Fruit fly (Drosophila melanogaster): ENCODE measurements around the gene PGRP-LC.

PGRP-LC gene

DNA sequence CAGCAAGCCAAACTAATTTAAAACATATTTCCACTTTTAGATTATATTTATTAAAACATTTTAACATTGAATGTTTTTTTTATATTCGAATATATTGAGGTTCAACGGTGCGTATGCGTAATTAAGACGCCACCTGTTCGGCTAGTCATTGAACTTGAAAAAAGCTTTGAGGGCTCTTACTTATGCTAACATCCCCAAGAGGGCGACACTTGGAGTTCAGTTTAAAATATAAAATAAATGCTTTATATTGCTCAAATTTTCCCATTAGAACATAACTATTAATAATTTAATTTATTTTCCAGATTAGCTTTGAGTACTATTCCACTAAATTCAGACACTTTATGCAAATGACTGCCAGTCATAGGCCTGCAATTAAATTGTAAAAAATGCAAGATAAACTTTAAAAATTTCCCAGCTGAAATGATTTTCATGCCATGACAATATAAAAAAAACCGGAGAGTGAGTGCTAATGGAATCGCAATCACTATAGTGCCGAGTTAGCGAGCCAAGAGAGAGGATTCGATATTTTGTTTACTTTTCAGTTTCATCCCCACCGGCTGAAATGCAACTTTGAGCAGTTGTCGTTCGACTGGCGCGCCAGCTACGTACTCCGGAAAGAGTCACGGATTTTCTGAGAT lies 4.7 kb upstream of the PGRP-LC start, which contains the start of gene PGRP-LA:
Gene PGRP-LA (plus strand): TSS at position 588 of the 638 bp plus-strand sequence.
- peak; percentile 13 for TF ChIP-seq BtbVII (GFP tag; optimal IDR thresholded peaks at IDR 0.05)
- TF ChIP-seq cas (GFP tag; IDR thresholded peaks at IDR 0.05), result no peak
- peak; percentile 31 for TF ChIP-seq B-H2 (GFP tag; optimal IDR thresholded peaks at IDR 0.05)
- TF ChIP-seq Eip74EF (GFP tag; optimal IDR thresholded peaks at IDR 0.05), result no peak
- TF ChIP-seq pan (optimal IDR thresholded peaks at IDR 0.05), result no peak
- TF ChIP-seq pan (GFP tag; optimal IDR thresholded peaks at IDR 0.05 in 1 of 2, IDR thresholded peaks at IDR 0.05 in 1 of 2), result peak in 1 of 2 experiments; percentile 52
- TF ChIP-seq H2.0 (GFP tag; IDR thresholded peaks at IDR 0.05), result peak; percentile 29; the same call in 1 of the 2 replicates
- peak; percentile 44; the same call in 1 of the 2 replicates for TF ChIP-seq Ptx1 (GFP tag; IDR thresholded peaks at IDR 0.05)
- TF ChIP-seq Fer3 (tag; optimal IDR thresholded peaks at IDR 0.05), result peak; percentile 29
- peak; percentile 1 for TF ChIP-seq Six4 (GFP tag; optimal IDR thresholded peaks at IDR 0.05)
- TF ChIP-seq CG13424 (tag; optimal IDR thresholded peaks at IDR 0.05), result peak; percentile 30
- TF ChIP-seq CG6765 (GFP tag; optimal IDR thresholded peaks at IDR 0.05), result peak; percentile 21
- TF ChIP-seq gsb (GFP tag; IDR thresholded peaks at IDR 0.05), result peak; percentile 37; the same call in 1 of the 2 replicates
- peak; percentile 51 for TF ChIP-seq Sox102F (GFP tag; optimal IDR thresholded peaks at IDR 0.05)
- peak; percentile 57 for TF ChIP-seq slbo (GFP tag; IDR thresholded peaks at IDR 0.05)
- peak in 1 of 2 experiments; percentile 36 for TF ChIP-seq dpn (GFP tag; optimal IDR thresholded peaks at IDR 0.05)
- peak; percentile 1 for TF ChIP-seq az2 (GFP tag; optimal IDR thresholded peaks at IDR 0.05)
- peak; percentile 28 for TF ChIP-seq CG2120 (GFP tag; optimal IDR thresholded peaks at IDR 0.05)
- peak; percentile 39 for TF ChIP-seq grau (tag; optimal IDR thresholded peaks at IDR 0.05)
- TF ChIP-seq Hr3 (GFP tag; optimal IDR thresholded peaks at IDR 0.05), result peak; percentile 4
- TF ChIP-seq CG11504 (tag; optimal IDR thresholded peaks at IDR 0.05), result peak; percentile 45
- peak; percentile 25 for TF ChIP-seq dmrt99B (tag; optimal IDR thresholded peaks at IDR 0.05)
- peak; percentile 11 for TF ChIP-seq mirr (GFP tag; optimal IDR thresholded peaks at IDR 0.05)
- TF ChIP-seq CG14965 (GFP tag; optimal IDR thresholded peaks at IDR 0.05; ENCODE audit: borderline replicate concordance), result peak; percentile 80
- peak; percentile 68; the same call in 2 of the 3 replicates for TF ChIP-seq dysf (GFP tag; IDR thresholded peaks at IDR 0.05)
- TF ChIP-seq Blimp-1 (GFP tag; optimal IDR thresholded peaks at IDR 0.05), result no peak
- peak; percentile 22 for TF ChIP-seq CG17385 (GFP tag; optimal IDR thresholded peaks at IDR 0.05)
- TF ChIP-seq Myb (GFP tag; optimal IDR thresholded peaks at IDR 0.05), result peak; percentile 54
- peak; percentile 52 for TF ChIP-seq CG7839 (tag; optimal IDR thresholded peaks at IDR 0.05)
- TF ChIP-seq Aef1 (GFP tag; IDR thresholded peaks at IDR 0.05), result peak; percentile 37; the same call in 1 of the 3 replicates
- TF ChIP-seq Oli (tag; optimal IDR thresholded peaks at IDR 0.05), result peak; percentile 27
- peak; percentile 30 for TF ChIP-seq Hsf (GFP tag; optimal IDR thresholded peaks at IDR 0.05)
- TF ChIP-seq Chrac-16 (GFP tag; optimal IDR thresholded peaks at IDR 0.05), result peak; percentile 1
- peak; percentile 17 for TF ChIP-seq ind (GFP tag; optimal IDR thresholded peaks at IDR 0.05)
- peak; percentile 70; the same call in 2 of the 3 replicates for TF ChIP-seq ci (GFP tag; IDR thresholded peaks at IDR 0.05)
- TF ChIP-seq CG1529 (GFP tag; optimal IDR thresholded peaks at IDR 0.05), result peak; percentile 40
- TF ChIP-seq sisA (GFP tag; IDR thresholded peaks at IDR 0.05), result peak; percentile 11; the same call in 1 of the 2 replicates
- TF ChIP-seq unpg (GFP tag; optimal IDR thresholded peaks at IDR 0.05), result peak; percentile 46
- no peak for TF ChIP-seq CG34376 (GFP tag; optimal IDR thresholded peaks at IDR 0.05)
- TF ChIP-seq lilli (GFP tag; optimal IDR thresholded peaks at IDR 0.05), result peak; percentile 29
- TF ChIP-seq CG1024 (GFP tag; IDR thresholded peaks at IDR 0.05), result 0 out of 2 replicates have a peak, but pooled peaks have one; percentile 22
- no peak for TF ChIP-seq CG2678 (tag; optimal IDR thresholded peaks at IDR 0.05)
- TF ChIP-seq onecut (GFP tag; IDR thresholded peaks at IDR 0.05), result peak; percentile 52
- peak; percentile 19 for TF ChIP-seq CG10431 (GFP tag; optimal IDR thresholded peaks at IDR 0.05)
- TF ChIP-seq ftz-f1 (GFP tag; optimal IDR thresholded peaks at IDR 0.05), result no peak
- TF ChIP-seq ab (GFP tag; optimal IDR thresholded peaks at IDR 0.05), result no peak
- peak; percentile 55 for TF ChIP-seq Xbp1 (GFP tag; optimal IDR thresholded peaks at IDR 0.05)
- TF ChIP-seq ranshi (GFP tag; IDR thresholded peaks at IDR 0.05), result peak; percentile 15; the same call in 1 of the 2 replicates
- TF ChIP-seq NfI (GFP tag; optimal IDR thresholded peaks at IDR 0.05), result peak; percentile 46
